Worm (Caenorhabditis elegans): ENCODE measurements around the gene srg-69.

- TF ChIP-seq ama-1 (optimal IDR thresholded peaks at IDR 0.05) (no peak), pes-1 (GFP tag; IDR thresholded peaks at IDR 0.05) (no peak), tbx-11 (GFP tag; IDR thresholded peaks at IDR 0.05) (no peak), tra-4 (tag; optimal IDR thresholded peaks at IDR 0.05) (no peak), sea-1 (GFP tag; conservative IDR thresholded peaks at IDR 0.05) (no peak), flt-1 (GFP tag; IDR thresholded peaks at IDR 0.05) (no peak), hmbx-1 (tag; optimal IDR thresholded peaks at IDR 0.05) (no peak), scrt-1 (GFP tag; IDR thresholded peaks at IDR 0.05) (no peak), hnd-1 (tag; optimal IDR thresholded peaks at IDR 0.05) (no peak), ets-7 (tag; optimal IDR thresholded peaks at IDR 0.05) (no peak), hmg-4 (GFP tag; optimal IDR thresholded peaks at IDR 0.05) (peak; percentile 41), ceh-36 (tag; optimal IDR thresholded peaks at IDR 0.05) (no peak)
Measured at ce11 chrII:5379614-5380077, 24.2 kb downstream of the srg-69 start, which contains the start of gene pkc-3.

All from whole organism, early embryonic.